Fruit fly (Drosophila melanogaster) whole organism, wandering third instar larva: Measurements from ENCODE around the gene sud1.

Experiments used
- CG32264 ChIP-seq: fragments of 200-800 bp; sonication (Bioruptor generic); optimal IDR thresholded peaks from 2 replicates; lab custom pipeline; 2016; ENCODE audit warnings: missing biosample characterization, missing genetic modification characterization
- Myc ChIP-seq: fragments of >200 bp; optimal IDR thresholded peaks from 2 replicates; lab custom pipeline; 2017
- OdsH ChIP-seq: fragments of 200-800 bp; sonication (Bioruptor generic); optimal IDR thresholded peaks from 2 replicates; lab custom pipeline; 2016; ENCODE audit warnings: missing biosample characterization, mild to moderate bottlenecking, missing genetic modification characterization
- br ChIP-seq: fragments of 200-800 bp; sonication (Bioruptor generic); optimal IDR thresholded peaks from 2 replicates; lab custom pipeline; 2016; ENCODE audit warnings: missing biosample characterization, missing genetic modification characterization
- brk ChIP-seq: fragments of 200-800 bp; sonication (Bioruptor generic); optimal IDR thresholded peaks from 2 replicates; lab custom pipeline; 2016; ENCODE audit warnings: missing biosample characterization, mild to moderate bottlenecking, missing genetic modification characterization
- h ChIP-seq: fragments of 200-800 bp; sonication (Bioruptor generic); optimal IDR thresholded peaks from 3 replicates; lab custom pipeline; 2016; ENCODE audit warnings: missing biosample characterization, mild to moderate bottlenecking, missing genetic modification characterization
- lola ChIP-seq: fragments of >200 bp; optimal IDR thresholded peaks from 2 replicates; lab custom pipeline; 2017; ENCODE audit warnings: missing biosample characterization, missing genetic modification characterization
- pan ChIP-seq: fragments of >200 bp; optimal IDR thresholded peaks from 2 replicates; lab custom pipeline; 2017
- psq ChIP-seq: fragments of 200-800 bp; sonication (Bioruptor generic); optimal IDR thresholded peaks from 3 replicates; lab custom pipeline; 2017; ENCODE audit warnings: missing biosample characterization, mild to moderate bottlenecking, missing genetic modification characterization, moderate library complexity
- sv ChIP-seq: fragments of 200-800 bp; sonication (Bioruptor generic); optimal IDR thresholded peaks from 3 replicates; lab custom pipeline; 2016; ENCODE audit warnings: missing biosample characterization, missing genetic modification characterization

- TF ChIP-seq lola (GFP tag; lab: Kevin White, UChicago), result no peak
- TF ChIP-seq psq (GFP tag; lab: Kevin White, UChicago), result no peak
- no peak for TF ChIP-seq Myc
- TF ChIP-seq pan (lab: Kevin White, UChicago), result no peak
- TF ChIP-seq brk (GFP tag; lab: Kevin White, UChicago), result no peak
- no peak for TF ChIP-seq sv (GFP tag; lab: Kevin White, UChicago)
- TF ChIP-seq h, result peak; percentile 54
- no peak for TF ChIP-seq CG32264 (GFP tag; lab: Kevin White, UChicago)
- peak; percentile 10 for TF ChIP-seq br (GFP tag; lab: Kevin White, UChicago)
- no peak for TF ChIP-seq OdsH (GFP tag; lab: Kevin White, UChicago)
Measured at dm6 chr3R:24889303-24889892, 28.3 kb downstream of the sud1 start.
